Worm (Caenorhabditis elegans): ENCODE data around the gene srt-54.

ce11 chrII:84134-84533 lies 32.9 kb upstream of the srt-54 start, which contains the start of gene C50D2.6:
- TF ChIP-seq ztf-11 (tag; optimal IDR thresholded peaks at IDR 0.05) = no peak
- TF ChIP-seq unc-62 (GFP tag; optimal IDR thresholded peaks at IDR 0.05) = no peak
- no peak for TF ChIP-seq drap-1 (GFP tag; optimal IDR thresholded peaks at IDR 0.05)
- no peak for TF ChIP-seq mab-5 (tag; optimal IDR thresholded peaks at IDR 0.05)
- no peak for TF ChIP-seq ceh-83 (GFP tag; optimal IDR thresholded peaks at IDR 0.05)
- no peak for TF ChIP-seq nhr-237 (tag; optimal IDR thresholded peaks at IDR 0.05)
- no peak for TF ChIP-seq elt-3 (tag; optimal IDR thresholded peaks at IDR 0.05)
- TF ChIP-seq snpc-4 (tag; optimal IDR thresholded peaks at IDR 0.05) = no peak
- TF ChIP-seq M03D4.4 (tag; optimal IDR thresholded peaks at IDR 0.05) = no peak
- TF ChIP-seq nhr-12 (tag; optimal IDR thresholded peaks at IDR 0.05) = no peak
- TF ChIP-seq hlh-1 (tag; optimal IDR thresholded peaks at IDR 0.05) = no peak
